Worm (Caenorhabditis elegans) whole organism, L4/young adult: Measurements from ENCODE around the gene mlh-1.

Experiments
- W03F9.2 ChIP-seq: fragments of 150-350 bp; optimal IDR thresholded peaks from 2 replicates; lab custom pipeline; 2014; ENCODE audit warnings: missing biosample characterization, missing genetic modification characterization
- dao-5 ChIP-seq: sonication (generic microtip); optimal IDR thresholded peaks from 2 replicates; lab custom pipeline; 2016; ENCODE audit warnings: missing genotype, missing genetic modification characterization, moderate library complexity, missing compliant biosample characterization
- him-1 ChIP-seq: sonication (generic microtip); optimal IDR thresholded peaks from 2 replicates; lab custom pipeline; 2016; ENCODE audit warnings: missing genotype, missing genetic modification reagents, missing genetic modification characterization, missing compliant biosample characterization

mlh-1 gene

DNA sequence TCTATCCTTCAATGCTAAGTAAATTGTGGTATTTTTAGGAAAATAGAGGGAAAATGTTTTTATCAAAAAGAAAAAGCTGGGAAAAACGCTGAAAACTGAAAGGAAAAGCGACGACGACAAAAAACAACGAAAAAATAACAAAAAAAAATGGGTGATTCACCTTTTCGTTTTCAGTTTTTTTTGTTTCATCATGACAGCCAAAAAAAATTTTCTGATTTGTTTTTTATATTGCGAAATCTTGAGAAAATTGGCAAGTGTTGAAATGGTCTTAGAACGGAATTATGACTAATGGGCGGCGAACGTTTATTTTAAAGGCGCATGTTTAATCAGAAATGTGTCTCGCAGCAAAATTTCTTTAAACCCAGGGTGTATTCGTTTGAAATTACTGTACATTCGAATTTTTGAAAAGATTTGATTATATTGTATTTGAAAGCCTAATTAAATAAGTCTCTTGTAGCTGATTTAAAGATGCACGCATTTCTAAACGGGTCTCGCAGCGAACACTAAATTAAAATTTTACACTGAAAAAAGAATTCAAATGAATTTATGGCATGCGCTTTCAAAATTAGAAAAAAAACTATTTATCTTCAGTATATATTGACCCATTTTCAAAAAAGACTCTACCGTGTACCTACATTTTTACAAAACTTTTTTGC, 21.5 kb upstream of the mlh-1 start:
- TF ChIP-seq dao-5 (tag; lab: Kevin White, UChicago) (no peak), him-1 (no peak), W03F9.2 (tag; lab: Kevin White, UChicago) (no peak)

ce11 chrIII:13534704-13535103, 20.3 kb upstream of the mlh-1 start:
- no peak for TF ChIP-seq dao-5 (tag; lab: Kevin White, UChicago)
- no peak for TF ChIP-seq him-1

DNA sequence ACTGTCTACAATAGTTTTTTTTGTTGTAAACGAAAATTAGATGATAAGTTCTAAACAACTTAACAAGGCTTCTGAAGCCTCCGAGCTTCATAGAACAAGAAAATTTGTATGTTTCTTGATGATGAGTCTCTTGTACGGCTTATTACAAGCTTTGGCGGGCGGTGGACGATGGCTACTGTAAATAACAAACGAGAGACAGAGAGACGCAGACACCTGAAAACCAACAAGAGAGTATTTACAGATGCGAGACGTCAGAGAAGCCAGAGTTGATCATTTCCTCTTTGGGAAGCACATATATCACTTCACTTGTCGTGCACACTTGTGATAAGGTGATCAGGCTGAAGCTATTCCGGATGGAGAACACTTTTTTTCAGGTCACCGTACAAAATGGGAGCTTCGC, 16.5 kb upstream of the mlh-1 start:
- TF ChIP-seq W03F9.2 (tag; lab: Kevin White, UChicago) (no peak), him-1 (no peak), dao-5 (tag; lab: Kevin White, UChicago) (no peak)

- TF ChIP-seq W03F9.2 (tag; lab: Kevin White, UChicago): no peak
- TF ChIP-seq dao-5 (tag; lab: Kevin White, UChicago): no peak
- no peak for TF ChIP-seq him-1
Measured at ce11 chrIII:13530017-13530416, 15.6 kb upstream of the mlh-1 start.

DNA sequence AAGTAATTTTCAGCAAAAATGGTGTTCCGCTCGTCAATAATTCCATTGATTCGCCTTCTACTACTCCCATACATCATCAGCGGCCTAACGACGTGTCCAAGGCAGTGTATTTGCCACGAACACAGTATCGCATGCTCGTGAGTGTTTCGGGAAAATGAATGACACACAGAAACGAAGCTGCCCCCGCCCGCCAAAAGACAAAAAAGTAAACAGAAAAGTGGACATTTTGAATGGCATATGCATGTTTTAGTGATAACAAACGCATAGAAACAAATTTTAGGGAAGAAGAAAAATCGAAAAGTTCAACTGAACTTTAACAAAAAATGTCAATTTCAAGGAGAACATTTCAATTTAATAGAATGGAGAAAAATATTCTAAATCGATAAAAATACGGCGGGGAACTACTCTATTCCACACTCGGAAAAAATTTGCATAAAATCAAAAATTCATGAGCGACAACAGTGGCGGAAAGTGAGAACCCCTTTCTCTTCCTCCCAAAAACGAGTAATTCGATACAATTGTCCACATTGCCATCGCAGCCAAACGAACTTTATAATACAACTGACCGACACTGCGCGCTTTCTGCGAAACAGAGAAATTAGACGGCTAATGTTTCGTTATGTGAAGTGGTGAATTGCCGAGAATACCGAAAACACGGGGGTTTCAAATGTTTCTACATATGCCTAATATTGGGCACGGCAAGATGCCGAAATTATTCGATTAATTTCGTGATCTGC, 14.3 kb upstream of the mlh-1 start:
- TF ChIP-seq him-1 (no peak), W03F9.2 (tag; lab: Kevin White, UChicago) (no peak), dao-5 (tag; lab: Kevin White, UChicago) (no peak)

DNA sequence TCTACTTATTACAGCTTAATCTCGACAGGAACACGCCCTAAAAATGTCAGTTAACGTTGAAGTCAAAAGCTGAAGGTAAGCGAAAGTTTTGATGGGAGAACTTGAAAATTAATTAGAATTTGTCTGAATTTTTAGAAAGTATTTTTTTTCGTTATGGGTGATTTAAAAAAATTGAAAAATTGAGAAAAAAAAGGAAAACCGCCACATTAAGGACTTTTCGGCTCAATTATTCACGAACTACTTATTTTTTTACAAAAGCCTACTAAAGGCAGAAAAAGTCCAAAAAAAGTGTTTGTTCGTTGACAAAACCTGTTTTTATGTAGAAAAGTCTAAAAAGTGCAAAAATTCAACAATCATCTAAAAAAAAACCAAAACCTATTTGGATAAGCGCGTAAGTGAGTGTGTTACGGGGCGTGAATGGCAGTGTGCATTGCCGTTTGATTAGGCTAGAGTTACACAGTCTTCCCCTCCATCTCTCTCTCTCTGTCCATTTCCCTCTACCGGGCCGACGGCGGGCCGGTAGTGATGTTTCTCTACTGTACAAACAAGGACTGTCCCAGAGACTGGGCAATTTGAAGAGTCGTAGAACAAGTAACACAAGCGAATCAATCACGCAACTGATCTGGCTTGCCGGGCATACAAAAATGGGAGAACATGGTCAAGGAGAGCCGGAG, 13.2 kb upstream of the mlh-1 start, which contains the start of gene lron-13:
Gene lron-13 (plus strand): TSS at position 15 of the 674 bp plus-strand sequence.
- TF ChIP-seq dao-5 (tag; lab: Kevin White, UChicago) (no peak), him-1 (no peak), W03F9.2 (tag; lab: Kevin White, UChicago) (no peak)

- no peak for TF ChIP-seq dao-5 (tag; lab: Kevin White, UChicago)
- no peak for TF ChIP-seq W03F9.2 (tag; lab: Kevin White, UChicago)
- TF ChIP-seq him-1: no peak
Measured at ce11 chrIII:13526702-13527101, 12.3 kb upstream of the mlh-1 start.

- TF ChIP-seq W03F9.2 (tag; lab: Kevin White, UChicago) (no peak), him-1 (no peak), dao-5 (tag; lab: Kevin White, UChicago) (no peak)
Measured at ce11 chrIII:13526191-13526590, 11.8 kb upstream of the mlh-1 start.

- no peak for TF ChIP-seq him-1
- no peak for TF ChIP-seq dao-5 (tag; lab: Kevin White, UChicago)
- TF ChIP-seq W03F9.2 (tag; lab: Kevin White, UChicago): no peak
Measured at ce11 chrIII:13525118-13525839, 10.9 kb upstream of the mlh-1 start.

DNA sequence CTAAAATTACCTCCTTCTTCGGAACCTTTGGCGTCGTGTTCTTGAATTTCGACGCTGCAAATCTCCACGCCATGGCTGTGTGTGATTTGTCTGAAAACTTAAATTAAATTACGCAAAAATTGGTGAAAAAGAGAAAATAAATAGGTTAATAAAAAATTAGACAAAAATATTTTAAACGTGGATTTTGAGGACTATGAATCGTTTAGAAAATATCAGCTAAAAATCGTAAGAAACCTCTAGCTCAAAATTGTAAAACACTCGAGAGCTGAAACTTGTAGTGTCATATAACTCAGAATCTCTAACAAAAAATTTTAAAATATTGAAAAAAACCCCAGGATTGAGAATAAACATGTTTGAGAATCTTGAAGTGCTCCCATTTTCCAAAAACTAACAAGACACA, 9.7 kb upstream of the mlh-1 start, which contains the start of gene pod-1:
Gene pod-1 (minus strand): TSS at position 101 of the 400 bp plus-strand sequence.
- no peak for TF ChIP-seq W03F9.2 (tag; lab: Kevin White, UChicago)
- TF ChIP-seq dao-5 (tag; lab: Kevin White, UChicago): no peak
- no peak for TF ChIP-seq him-1

DNA sequence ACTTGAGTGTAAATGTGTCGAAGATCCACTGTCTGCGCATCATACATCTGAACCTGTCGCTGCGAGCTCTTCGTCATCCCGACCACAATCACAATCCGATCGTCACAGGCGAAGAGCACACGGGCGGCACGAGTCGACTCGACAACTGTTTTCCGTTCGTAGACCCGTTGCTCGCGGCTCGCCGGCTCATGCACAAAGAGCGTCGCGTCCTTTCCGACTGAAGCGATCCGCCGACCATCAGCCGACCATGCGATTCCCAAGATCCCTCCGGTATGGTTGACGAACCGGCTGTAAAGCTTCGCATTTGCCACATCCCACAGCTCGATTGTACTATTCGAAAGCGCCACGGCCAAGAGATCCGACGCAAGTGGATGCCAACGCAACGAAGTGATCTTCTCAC, 4.1 kb upstream of the mlh-1 start:
- TF ChIP-seq dao-5 (tag; lab: Kevin White, UChicago) (no peak), W03F9.2 (tag; lab: Kevin White, UChicago) (no peak), him-1 (no peak)

- no peak for TF ChIP-seq him-1
Measured at ce11 chrIII:13510753-13511152, 3.6 kb downstream of the mlh-1 start.

DNA sequence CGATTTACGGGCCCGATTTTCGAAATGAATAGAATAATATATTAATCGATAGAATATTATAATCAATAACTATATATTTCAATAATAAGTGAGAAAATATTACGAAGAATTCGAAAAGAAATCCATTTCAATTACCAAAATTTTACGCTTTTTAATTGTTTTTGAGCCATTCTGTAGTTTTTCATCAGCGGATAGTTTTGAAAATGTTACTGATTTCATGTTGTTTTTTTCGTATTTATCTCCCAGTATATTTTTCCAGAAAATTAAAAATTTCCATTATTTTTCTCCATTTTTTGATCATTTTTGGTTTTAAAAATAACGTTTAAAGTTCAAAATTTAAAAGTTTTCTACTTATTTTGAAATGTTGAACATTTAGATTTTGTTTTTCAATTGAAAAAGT, 8.7 kb downstream of the mlh-1 start, which contains the start of gene T28A8.3:
Gene T28A8.3 (plus strand): TSS at position 301 of the 400 bp plus-strand sequence.
- TF ChIP-seq W03F9.2 (tag; lab: Kevin White, UChicago) (no peak), dao-5 (tag; lab: Kevin White, UChicago) (no peak), him-1 (no peak)
